Worm (Caenorhabditis elegans) whole organism, dauer: ENCODE measurements around the gene clec-175.

Experiments
- unc-62 ChIP-seq: sonication (generic microtip); optimal IDR thresholded peaks from 2 replicates; lab custom pipeline; 2017; ENCODE audit warnings: missing biosample characterization, missing genetic modification reagents, missing genetic modification characterization

The clec-175 gene

DNA sequence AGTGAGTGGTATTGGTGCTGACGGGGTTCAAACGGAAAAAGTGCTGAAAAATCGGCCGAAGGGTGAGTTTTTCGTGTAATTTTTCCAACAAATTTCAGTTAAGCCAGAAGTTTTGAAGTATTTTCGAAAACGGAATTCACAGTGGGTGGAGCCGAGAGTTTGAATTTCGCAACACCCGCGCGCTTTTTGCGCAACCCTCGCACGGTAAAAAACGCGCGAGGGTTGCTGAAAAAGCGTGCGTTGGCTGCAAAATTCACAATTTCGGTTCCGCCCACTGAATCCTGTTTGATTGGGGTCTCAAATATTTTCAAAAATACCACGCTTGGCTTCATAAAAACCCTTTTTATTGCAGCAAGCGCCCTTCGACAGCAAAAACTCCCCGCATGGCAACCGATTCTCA, 25.2 kb downstream of the clec-175 start:
- no peak for TF ChIP-seq unc-62

ce11 chrIV:4448343-4448742, 26.2 kb downstream of the clec-175 start:
- no peak for TF ChIP-seq unc-62

DNA sequence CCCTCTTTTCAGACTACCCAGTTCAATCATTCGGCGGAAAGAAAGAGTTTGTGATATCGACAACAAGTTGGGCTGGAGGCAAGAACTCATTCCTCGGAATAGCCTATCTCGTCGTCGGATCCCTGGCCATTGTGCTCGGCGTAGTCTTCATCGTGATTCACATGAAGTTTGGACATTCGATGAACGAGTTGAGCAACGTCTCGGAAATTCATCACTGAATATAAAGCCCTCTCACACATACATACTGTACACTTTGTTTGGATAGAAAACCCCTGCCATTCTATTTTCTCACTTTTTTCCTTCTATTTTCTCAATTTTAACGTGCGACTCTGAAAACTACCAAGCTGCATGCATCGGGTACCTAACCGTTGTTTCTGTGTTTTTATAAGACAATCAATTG, 27.3 kb downstream of the clec-175 start, which contains the start of gene R08C7.12:
TSS of gene R08C7.12 (plus strand) at position 301 of the 400 bp plus-strand sequence.
- no peak for TF ChIP-seq unc-62

DNA sequence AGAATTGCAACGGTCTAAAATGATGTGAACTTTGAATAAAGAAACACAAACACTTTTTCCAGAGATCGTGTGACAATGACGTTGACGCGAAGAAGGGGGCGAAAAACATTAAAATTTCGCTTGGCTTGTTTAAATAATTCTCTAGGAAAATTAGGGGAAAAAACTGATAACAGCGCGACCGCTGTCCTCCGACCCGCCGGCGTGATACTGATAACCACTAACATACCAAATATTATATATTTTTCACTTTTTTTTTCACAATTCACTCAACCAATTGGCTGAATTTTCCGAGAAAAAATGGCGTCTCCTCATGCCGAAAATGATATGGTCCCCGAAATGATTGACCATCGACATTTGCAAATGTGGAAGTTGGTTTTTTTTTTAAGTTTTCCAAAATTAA, 27.7 kb downstream of the clec-175 start:
- TF ChIP-seq unc-62, result no peak

ce11 chrIV:4451576-4451975, 29.4 kb downstream of the clec-175 start, which contains the start of gene R08C7.1:
R08C7.1 (plus strand) TSS chrIV:4451876.
- TF ChIP-seq unc-62, result no peak

ce11 chrIV:4454330-4455173, 32.4 kb downstream of the clec-175 start, which contains the start of gene R08C7.11:
R08C7.11 (minus strand) TSS chrIV:4454937.
- no peak for TF ChIP-seq unc-62

ce11 chrIV:4456658-4457057, 34.5 kb downstream of the clec-175 start:
- TF ChIP-seq unc-62, result no peak

- TF ChIP-seq unc-62, result no peak
Observed at ce11 chrIV:4459342-4459741, 37.2 kb downstream of the clec-175 start.

DNA sequence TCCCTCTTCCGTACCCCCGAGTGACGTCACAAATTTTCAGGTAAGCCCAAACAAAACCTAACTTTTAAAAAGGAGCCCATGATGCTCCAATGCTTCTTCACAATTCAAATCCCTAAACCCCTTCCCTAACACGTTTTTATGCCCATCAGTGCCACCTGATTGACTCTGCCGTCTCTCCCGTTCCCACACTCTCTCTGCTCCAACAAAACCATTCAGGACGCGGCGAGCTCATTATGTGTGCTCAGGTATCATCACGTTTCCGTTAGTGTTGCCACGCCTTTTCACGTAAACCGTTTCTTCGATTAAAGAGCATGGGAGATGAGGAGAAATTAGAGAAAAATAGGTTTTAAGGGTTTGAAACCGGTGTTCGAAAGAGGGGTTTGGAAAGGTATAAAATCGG, 41.0 kb downstream of the clec-175 start, which contains the start of gene M01H9.2:
TSS of gene M01H9.2 (minus strand) at position 101 of the 400 bp plus-strand sequence.
- no peak for TF ChIP-seq unc-62

- TF ChIP-seq unc-62, result no peak
Observed at ce11 chrIV:4465184-4465583, 43.1 kb downstream of the clec-175 start, which contains the start of gene M01H9.5. M01H9.5 (plus strand) TSS chrIV:4465484.

ce11 chrIV:4468046-4468727, 46.1 kb downstream of the clec-175 start:
- no peak for TF ChIP-seq unc-62

DNA sequence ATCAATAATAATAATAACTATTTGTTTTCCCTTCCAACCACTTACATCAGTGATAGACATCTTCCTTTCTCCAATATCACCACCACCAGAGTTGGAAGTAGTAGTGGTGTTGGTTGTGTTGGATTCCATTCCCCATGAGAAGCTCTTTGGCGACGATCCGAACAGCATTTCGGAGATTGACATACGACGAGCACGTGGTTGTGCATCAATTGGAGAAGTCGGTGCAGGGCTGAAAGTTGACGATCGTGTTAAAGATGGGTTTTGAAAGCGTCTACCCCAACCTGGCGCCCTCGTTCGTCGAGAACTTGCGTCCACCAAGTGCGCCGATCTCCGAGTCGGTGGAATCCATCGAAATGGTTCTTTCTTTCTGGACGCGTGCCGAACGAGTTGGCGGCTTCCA, 46.9 kb downstream of the clec-175 start:
- no peak for TF ChIP-seq unc-62

ce11 chrIV:4469770-4470709, 47.9 kb downstream of the clec-175 start:
- TF ChIP-seq unc-62, result no peak

DNA sequence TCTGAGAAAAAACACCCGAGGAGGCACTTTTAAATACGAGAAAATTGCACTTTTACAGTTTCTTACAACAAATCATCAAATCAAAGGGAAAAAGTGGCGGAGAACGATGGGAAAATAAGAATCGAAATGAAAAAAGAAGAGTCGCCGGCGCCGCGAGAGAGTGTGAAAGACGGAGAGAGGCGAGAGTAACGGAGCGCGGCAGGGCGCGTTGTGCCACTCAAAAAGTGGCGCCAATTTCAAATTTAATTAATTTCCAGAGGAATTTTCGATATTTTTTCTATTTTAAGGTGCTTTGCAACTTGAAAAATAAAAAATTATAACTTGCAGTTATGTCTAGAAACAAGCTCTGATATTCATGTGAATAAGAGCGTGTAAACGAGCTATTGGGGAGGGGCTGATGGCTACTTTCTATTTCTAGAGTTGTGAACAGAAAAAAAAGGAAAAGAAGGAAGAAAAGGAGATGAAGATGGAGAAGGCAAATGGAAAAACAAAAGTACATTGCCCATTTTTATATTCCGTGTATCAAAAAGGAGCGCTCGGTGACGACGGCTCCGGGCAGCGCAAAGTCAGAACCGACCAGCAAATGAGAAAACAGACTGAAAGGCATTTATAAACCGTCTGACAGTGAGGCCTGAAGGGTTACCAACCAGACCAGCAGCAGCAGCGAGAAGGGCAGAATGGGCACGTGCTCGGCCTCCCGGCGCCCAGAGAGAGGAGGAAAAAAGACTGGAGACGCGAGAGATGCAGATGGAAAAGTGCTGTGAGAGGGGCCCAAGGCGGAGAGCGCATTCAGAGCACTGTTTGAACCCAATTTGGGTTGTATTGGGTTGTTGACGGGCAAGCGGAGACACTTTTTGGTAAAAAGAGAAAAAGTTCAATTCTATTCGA, 49.0 kb downstream of the clec-175 start:
- no peak for TF ChIP-seq unc-62

DNA sequence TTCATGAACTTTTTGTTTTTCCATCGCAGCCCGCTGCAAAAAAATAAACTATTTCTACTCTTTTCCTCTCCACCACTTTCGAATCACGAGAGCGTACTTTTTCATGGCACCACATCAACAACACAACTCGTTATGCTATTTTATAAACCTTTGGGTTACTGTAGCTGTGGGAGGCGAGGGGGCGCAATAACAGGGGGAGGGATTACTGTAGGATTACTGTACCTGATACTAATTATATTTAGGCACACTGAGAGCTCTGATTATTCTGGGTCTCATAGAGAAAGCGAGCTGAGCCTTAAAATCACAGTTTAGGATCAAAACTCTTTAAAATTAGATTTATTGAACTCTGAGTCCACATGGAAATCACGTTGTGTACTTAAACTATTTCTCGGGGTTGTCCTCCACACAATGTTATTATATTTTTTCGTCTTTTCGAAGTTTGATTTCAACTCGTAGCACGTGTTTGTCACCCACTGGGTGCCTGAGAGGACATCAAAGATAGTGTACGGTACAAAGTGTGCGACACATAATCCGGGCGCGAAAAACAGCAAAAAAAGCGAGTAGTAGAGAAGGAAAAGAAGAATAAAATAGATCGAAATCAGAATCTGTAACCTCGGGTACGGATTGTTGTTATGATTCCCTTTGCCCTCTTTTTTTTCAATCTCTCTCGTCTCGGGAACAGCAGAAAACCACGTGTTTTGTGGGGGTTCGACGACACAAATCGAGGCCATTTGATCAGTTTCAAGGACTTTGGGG, 50.5 kb downstream of the clec-175 start:
- TF ChIP-seq unc-62, result no peak
